Worm (Caenorhabditis elegans) whole organism, mixed stage, embryonic: ENCODE data around the gene ugt-1.

Experiments used
- elt-1 ChIP-seq: sonication (generic microtip); optimal IDR thresholded peaks from 2 replicates; lab custom pipeline; 2017; ENCODE audit warnings: missing genetic modification characterization, mild to moderate bottlenecking, missing compliant biosample characterization, antibody characterized with exemption, moderate library complexity, borderline replicate concordance; ENCODE audit not compliant: insufficient read depth
- mep-1 ChIP-seq: fragments of 150-350 bp; optimal IDR thresholded peaks from 2 replicates; lab custom pipeline; 2017; ENCODE audit warnings: missing biosample characterization, missing genetic modification reagents, missing genetic modification characterization, inconsistent platforms
- nhr-76 ChIP-seq: sonication (generic microtip); optimal IDR thresholded peaks from 2 replicates; lab custom pipeline; 2017; ENCODE audit warnings: missing biosample characterization, missing genetic modification characterization
- snpc-4 ChIP-seq: fragments of 150-350 bp; optimal IDR thresholded peaks from 2 replicates; lab custom pipeline; 2014; ENCODE audit warnings: missing biosample characterization, missing genetic modification characterization

ce11 chrV:10410030-10410713, 14.7 kb downstream of the ugt-1 start, which contains the start of gene F15H10.12:
- no peak for TF ChIP-seq mep-1 (tag; lab: Kevin White, UChicago)
- TF ChIP-seq elt-1 (tag; lab: Kevin White, UChicago), result no peak
- no peak for TF ChIP-seq snpc-4 (tag; lab: Kevin White, UChicago)
- TF ChIP-seq nhr-76, result no peak
